Fruit fly (Drosophila melanogaster): Measurements from ENCODE around the gene CG11655.

- TF ChIP-seq Eip93F (GFP tag; optimal IDR thresholded peaks at IDR 0.05) (no peak), CG8319 (GFP tag; optimal IDR thresholded peaks at IDR 0.05) (no peak), Ets96B (tag; optimal IDR thresholded peaks at IDR 0.05) (no peak), Sox102F (GFP tag; optimal IDR thresholded peaks at IDR 0.05) (no peak), CG10669 (GFP tag; optimal IDR thresholded peaks at IDR 0.05) (no peak), CG8119 (GFP tag; IDR thresholded peaks at IDR 0.05) (no peak), svp (GFP tag) (no peak)
Observed at dm6 chrX:15483010-15483802, 29.9 kb downstream of the CG11655 start.

All from whole organism, prepupa.